Worm (Caenorhabditis elegans) whole organism, L4/young adult: ENCODE measurements around the gene clec-57.

Experiments used
- W03F9.2 ChIP-seq: fragments of 150-350 bp; optimal IDR thresholded peaks from 2 replicates; lab custom pipeline; 2014; ENCODE audit warnings: missing biosample characterization, missing genetic modification characterization
- him-1 ChIP-seq: sonication (generic microtip); optimal IDR thresholded peaks from 2 replicates; lab custom pipeline; 2016; ENCODE audit warnings: missing genotype, missing genetic modification reagents, missing genetic modification characterization, missing compliant biosample characterization

ce11 chrV:14428865-14429264 lies 40.2 kb upstream of the clec-57 start, which contains the start of gene F23B12.1:
- TF ChIP-seq W03F9.2 (tag; lab: Kevin White, UChicago) (no peak), him-1 (tag; lab: Kevin White, UChicago) (no peak)
